Fruit fly (Drosophila melanogaster) whole organism, embryonic: ENCODE results near the gene Ptpmeg2.

Experiments
- Abd-B ChIP-seq: fragments of 200-800 bp; sonication (Bioruptor generic); optimal IDR thresholded peaks from 2 replicates; lab custom pipeline; 2018; ENCODE audit warnings: missing biosample characterization, mild to moderate bottlenecking, missing genetic modification characterization, moderate library complexity
- Ada2b ChIP-seq: fragments of 200-800 bp; sonication (Bioruptor generic); IDR thresholded peaks from 2 replicates; pipeline ENCODE4 v1.3.6; 2022; ENCODE audit warnings: missing biosample characterization, missing genetic modification characterization
- Aef1 ChIP-seq: fragments of 200-800 bp; sonication (Bioruptor generic); IDR thresholded peaks from 3 replicates; pipeline ENCODE4 v1.3.6; 2022; ENCODE audit warnings: missing biosample characterization, missing genetic modification characterization
- Antp ChIP-seq: fragments of 200-800 bp; sonication (Bioruptor generic); optimal IDR thresholded peaks from 3 replicates; lab custom pipeline; 2016; ENCODE audit warnings: missing biosample characterization, missing genetic modification characterization
- C15 ChIP-seq: fragments of 200-800 bp; sonication (Bioruptor generic); IDR thresholded peaks from 3 replicates; pipeline ENCODE4 v1.3.6; 2022; ENCODE audit warnings: missing biosample characterization, missing genetic modification characterization
- CG11247 ChIP-seq: fragments of 200-800 bp; sonication (Bioruptor generic); IDR thresholded peaks from 2 replicates; pipeline ENCODE4 v1.3.6; 2022; ENCODE audit warnings: missing biosample characterization, missing genetic modification characterization
- CG11560 ChIP-seq: fragments of 200-800 bp; sonication (Bioruptor generic); IDR thresholded peaks from 3 replicates; pipeline ENCODE4 v1.3.6; 2022; ENCODE audit warnings: missing biosample characterization, missing genetic modification characterization
- CG12104 ChIP-seq: fragments of 200-800 bp; sonication (Bioruptor generic); optimal IDR thresholded peaks from 3 replicates; lab custom pipeline; 2016; ENCODE audit warnings: missing biosample characterization, missing genetic modification characterization
- CG14667 ChIP-seq: fragments of 200-800 bp; sonication (Bioruptor generic); IDR thresholded peaks from 2 replicates; pipeline ENCODE4 v1.3.6; 2022; ENCODE audit warnings: missing biosample characterization, missing genetic modification characterization
- CG16779 ChIP-seq: fragments of 200-800 bp; sonication (Bioruptor generic); IDR thresholded peaks from 2 replicates; pipeline ENCODE4 v1.3.6; 2022; ENCODE audit warnings: missing biosample characterization, missing genetic modification characterization
- CG30020 ChIP-seq: fragments of 200-800 bp; optimal IDR thresholded peaks from 2 replicates; lab custom pipeline; 2019; ENCODE audit warnings: missing biosample characterization, mild to moderate bottlenecking, missing genetic modification characterization, moderate library complexity
- CG31441 ChIP-seq: fragments of 200-800 bp; sonication (Bioruptor generic); IDR thresholded peaks from 2 replicates; pipeline ENCODE4 v1.3.6; 2022; ENCODE audit warnings: missing biosample characterization, missing genetic modification characterization
- CG33213 ChIP-seq: fragments of 200-800 bp; sonication (Bioruptor generic); optimal IDR thresholded peaks from 3 replicates; lab custom pipeline; 2016; ENCODE audit warnings: missing biosample characterization, missing genetic modification characterization
- CG4328 ChIP-seq: fragments of 200-800 bp; sonication (Bioruptor generic); optimal IDR thresholded peaks from 3 replicates; lab custom pipeline; 2017; ENCODE audit warnings: missing biosample characterization, missing genetic modification reagents, missing genetic modification characterization
- CG4404 ChIP-seq: fragments of 200-800 bp; sonication (Bioruptor generic); IDR thresholded peaks from 2 replicates; pipeline ENCODE4 v1.3.6; 2022; ENCODE audit warnings: missing biosample characterization, missing genetic modification characterization
- CG4820 ChIP-seq: fragments of 200-800 bp; sonication (Bioruptor generic); optimal IDR thresholded peaks from 3 replicates; lab custom pipeline; 2016; ENCODE audit warnings: missing biosample characterization, missing genetic modification characterization
- CG6791 ChIP-seq: fragments of 200-800 bp; sonication (Bioruptor generic); IDR thresholded peaks from 3 replicates; pipeline ENCODE4 v1.3.6; 2022; ENCODE audit warnings: missing biosample characterization, missing genetic modification characterization; ENCODE audit not compliant: partially characterized antibody
- CG9609 ChIP-seq: fragments of 200-800 bp; sonication (Bioruptor generic); optimal IDR thresholded peaks from 3 replicates; lab custom pipeline; 2016; ENCODE audit warnings: missing biosample characterization, missing genetic modification characterization
- CG9817 ChIP-seq: fragments of 200-800 bp; sonication (Bioruptor generic); optimal IDR thresholded peaks from 2 replicates; lab custom pipeline; 2018; ENCODE audit warnings: missing biosample characterization, mild to moderate bottlenecking, missing genetic modification characterization, moderate library complexity
- D19A ChIP-seq: fragments of 200-800 bp; optimal IDR thresholded peaks from 3 replicates; lab custom pipeline; 2019; ENCODE audit warnings: missing biosample characterization, mild to moderate bottlenecking, missing genetic modification characterization, moderate library complexity
- Dbx ChIP-seq: fragments of 200-800 bp; sonication (Bioruptor generic); IDR thresholded peaks from 3 replicates; pipeline ENCODE4 v1.3.6; 2022; ENCODE audit warnings: missing biosample characterization, missing genetic modification characterization
- Dip2 ChIP-seq: fragments of 200-800 bp; sonication (Bioruptor generic); IDR thresholded peaks from 2 replicates; pipeline ENCODE4 v1.3.6; 2022; ENCODE audit warnings: missing biosample characterization, missing genetic modification characterization
- Dref ChIP-seq: fragments of 200-800 bp; sonication (Bioruptor generic); IDR thresholded peaks from 2 replicates; pipeline ENCODE4 v1.3.6; 2022; ENCODE audit warnings: missing biosample characterization, missing genetic modification characterization
- ERR ChIP-seq: fragments of 200-800 bp; sonication (Bioruptor generic); optimal IDR thresholded peaks from 2 replicates; lab custom pipeline; 2016; ENCODE audit warnings: missing biosample characterization, missing genetic modification characterization
- Ets65A ChIP-seq: fragments of 200-800 bp; sonication (Bioruptor generic); peaks from one replicate; lab custom pipeline; 2016; ENCODE audit warnings: missing biosample characterization, missing genetic modification characterization
- Gsc ChIP-seq: fragments of 200-800 bp; sonication (Bioruptor generic); IDR thresholded peaks from 2 replicates; pipeline ENCODE4 v1.3.6; 2022; ENCODE audit warnings: missing biosample characterization, missing genetic modification characterization
- H2.0 ChIP-seq: fragments of 200-800 bp; sonication (Bioruptor generic); IDR thresholded peaks from 2 replicates; pipeline ENCODE4 v1.3.6; 2022; ENCODE audit warnings: missing biosample characterization, missing genetic modification characterization
- Hsf ChIP-seq: fragments of 200-800 bp; sonication (Bioruptor generic); optimal IDR thresholded peaks from 3 replicates; lab custom pipeline; 2016; ENCODE audit warnings: missing biosample characterization, missing genetic modification characterization
- Opbp ChIP-seq: fragments of 200-800 bp; sonication (Bioruptor generic); IDR thresholded peaks from 3 replicates; pipeline ENCODE4 v1.3.6; 2022; ENCODE audit warnings: missing biosample characterization, missing genetic modification characterization; ENCODE audit not compliant: partially characterized antibody
- Sox102F ChIP-seq: fragments of 200-800 bp; sonication (Bioruptor generic); optimal IDR thresholded peaks from 2 replicates; lab custom pipeline; 2018; ENCODE audit warnings: missing biosample characterization, mild to moderate bottlenecking, missing genetic modification characterization, moderate library complexity
- Sry-β ChIP-seq: fragments of 200-800 bp; sonication (Bioruptor generic); optimal IDR thresholded peaks from 2 replicates; lab custom pipeline; 2018; ENCODE audit warnings: missing biosample characterization, mild to moderate bottlenecking, missing genetic modification characterization, moderate library complexity
- Tbp ChIP-seq: fragments of >200 bp; optimal IDR thresholded peaks from 2 replicates; lab custom pipeline; 2018; ENCODE audit warnings: missing biosample characterization, missing genetic modification characterization
- Trl ChIP-seq, 3 experiments: fragments of >200 bp in 2 of 3; fragments of 200-800 bp in 1 of 3; sonication (Bioruptor generic) in 1 of 3; optimal IDR thresholded peaks; 2 replicates in 1 of 3; 3 replicates in 2 of 3; lab custom pipeline; 2016 to 2017; ENCODE audit warnings: missing biosample characterization in 1 of 3, missing genetic modification characterization in 1 of 3
- ato ChIP-seq: fragments of 200-800 bp; sonication (Bioruptor generic); IDR thresholded peaks from 2 replicates; pipeline ENCODE4 v1.3.6; 2022; ENCODE audit warnings: missing biosample characterization, missing genetic modification characterization; ENCODE audit not compliant: partially characterized antibody
- btn ChIP-seq: fragments of 200-800 bp; sonication (Bioruptor generic); optimal IDR thresholded peaks from 2 replicates; lab custom pipeline; 2016; ENCODE audit warnings: missing biosample characterization, missing genetic modification characterization
- da ChIP-seq: fragments of 200-800 bp; sonication (Bioruptor generic); optimal IDR thresholded peaks from 2 replicates; lab custom pipeline; 2016; ENCODE audit warnings: missing biosample characterization, missing genetic modification characterization
- dpn ChIP-seq, 2 experiments: fragments of 200-800 bp; sonication (Bioruptor generic); optimal IDR thresholded peaks; 3 replicates each; lab custom pipeline; 2016; ENCODE audit warnings: missing biosample characterization in 2 of 2, missing genetic modification characterization in 2 of 2
- fru ChIP-seq: fragments of >200 bp; optimal IDR thresholded peaks from 2 replicates; lab custom pipeline; 2017
- grau ChIP-seq: fragments of 200-800 bp; optimal IDR thresholded peaks from 3 replicates; lab custom pipeline; 2019; ENCODE audit warnings: missing biosample characterization, mild to moderate bottlenecking, missing genetic modification characterization, moderate library complexity
- lmd ChIP-seq: fragments of 200-800 bp; sonication (Bioruptor generic); IDR thresholded peaks from 2 replicates; pipeline ENCODE4 v1.3.6; 2022; ENCODE audit warnings: missing biosample characterization, missing genetic modification characterization
- maf-S ChIP-seq: fragments of 200-800 bp; sonication (Bioruptor generic); optimal IDR thresholded peaks from 2 replicates; lab custom pipeline; 2016; ENCODE audit warnings: missing biosample characterization, missing genetic modification characterization
- pnt ChIP-seq: fragments of 200-800 bp; sonication (Bioruptor generic); optimal IDR thresholded peaks from 3 replicates; lab custom pipeline; 2016; ENCODE audit warnings: missing biosample characterization, missing genetic modification characterization
- prd ChIP-seq, 3 experiments: fragments of >200 bp in 2 of 3; fragments of 200-800 bp in 1 of 3; sonication (Bioruptor generic) in 1 of 3; optimal IDR thresholded peaks in 2 of 3; IDR thresholded peaks in 1 of 3; 2 replicates in 2 of 3; 3 replicates in 1 of 3; pipeline versions ENCODE4 v1.3.6 to Lab custom; 2017 to 2022; ENCODE audit warnings: missing biosample characterization in 1 of 3, missing genetic modification characterization in 1 of 3
- ranshi ChIP-seq: fragments of 200-800 bp; sonication (Bioruptor generic); IDR thresholded peaks from 2 replicates; pipeline ENCODE4 v1.3.6; 2022; ENCODE audit warnings: missing biosample characterization, missing genetic modification characterization
- rib ChIP-seq: fragments of 200-800 bp; sonication (Bioruptor generic); IDR thresholded peaks from 2 replicates; pipeline ENCODE4 v1.3.6; 2022; ENCODE audit warnings: missing biosample characterization, missing genetic modification characterization
- ro ChIP-seq: fragments of 200-800 bp; sonication (Bioruptor generic); IDR thresholded peaks from 2 replicates; pipeline ENCODE4 v1.3.6; 2022; ENCODE audit warnings: missing biosample characterization, missing genetic modification characterization
- sr ChIP-seq: fragments of 200-800 bp; sonication (Bioruptor generic); IDR thresholded peaks from 3 replicates; pipeline ENCODE4 v1.3.6; 2022; ENCODE audit warnings: missing biosample characterization, missing genetic modification characterization
- ssp ChIP-seq: fragments of 200-800 bp; sonication (Bioruptor generic); IDR thresholded peaks from 2 replicates; pipeline ENCODE4 v1.3.6; 2022; ENCODE audit warnings: missing biosample characterization, missing genetic modification characterization
- tll ChIP-seq, 2 experiments: fragments of 200-800 bp in 1 of 2; fragments of >200 bp in 1 of 2; sonication (Bioruptor generic) in 1 of 2; optimal IDR thresholded peaks; 2 replicates each; lab custom pipeline; 2017 to 2019; ENCODE audit warnings: missing biosample characterization in 2 of 2, missing genetic modification characterization in 2 of 2, mild to moderate bottlenecking in 1 of 2, moderate library complexity in 1 of 2
- wor ChIP-seq: fragments of 200-800 bp; sonication (Bioruptor generic); IDR thresholded peaks from 2 replicates; pipeline ENCODE4 v1.3.6; 2022; ENCODE audit warnings: missing biosample characterization, missing genetic modification characterization

Ptpmeg2 gene

DNA sequence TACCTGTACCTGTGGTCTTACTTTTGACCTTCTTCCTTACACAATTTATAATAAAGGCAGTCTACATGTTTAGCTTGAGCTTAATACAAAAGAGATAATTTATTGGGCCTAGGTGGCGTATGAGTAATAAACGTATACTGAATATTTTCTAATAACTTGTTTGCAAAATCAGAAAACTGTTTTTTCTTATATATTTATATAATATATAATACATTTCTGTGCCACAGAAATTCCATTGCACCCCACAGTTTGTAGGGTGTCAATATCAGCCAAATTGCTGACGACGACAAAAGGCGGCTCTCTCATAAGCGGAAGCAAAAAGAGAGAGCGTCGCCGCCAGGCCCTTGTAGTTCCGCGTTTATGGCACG is 74.0 kb downstream of the Ptpmeg2 start:
- no peak for TF ChIP-seq CG16779
- TF ChIP-seq ro (GFP tag; lab: Robert Waterston, UW) = no peak
- 0 out of 2 replicates have a peak, but pooled peaks have one; percentile 2 for TF ChIP-seq H2.0 (GFP tag; lab: Robert Waterston, UW)
- no peak for TF ChIP-seq C15
- peak; percentile 5; the same call in 1 of the 2 replicates for TF ChIP-seq ranshi (GFP tag; lab: Robert Waterston, UW)
- TF ChIP-seq CG30020 (tag; lab: Kevin White, UChicago) = no peak
- no peak for TF ChIP-seq Opbp
- TF ChIP-seq lmd (GFP tag; lab: Robert Waterston, UW) = no peak; the same call in 1 of the 2 replicates
- peak in 1 of 2 experiments; percentile 23 for TF ChIP-seq Trl (optimal IDR thresholded peaks at IDR 0.05; lab: Kevin White, UChicago)
- TF ChIP-seq Trl (GFP tag; optimal IDR thresholded peaks at IDR 0.05; lab: Kevin White, UChicago) = no peak
- 0 out of 2 replicates have a peak, but pooled peaks have one; percentile 20 for TF ChIP-seq Gsc (GFP tag; lab: Robert Waterston, UW)
- TF ChIP-seq Sry-β (GFP tag; lab: Kevin White, UChicago) = no peak
- TF ChIP-seq CG11560 = peak; percentile 31; the same call in 1 of the 3 replicates
- no peak for TF ChIP-seq da (GFP tag; lab: Kevin White, UChicago)
- TF ChIP-seq prd (optimal IDR thresholded peaks at IDR 0.05; lab: Kevin White, UChicago) = no peak
- no peak; the same call in 1 of the 3 replicates for TF ChIP-seq prd (GFP tag; IDR thresholded peaks at IDR 0.05; lab: Robert Waterston, UW)
- no peak for TF ChIP-seq sr (GFP tag; lab: Robert Waterston, UW)
- no peak for TF ChIP-seq CG9609 (GFP tag; lab: Kevin White, UChicago)
- no peak for TF ChIP-seq CG4820 (GFP tag; lab: Kevin White, UChicago)
- TF ChIP-seq CG6791 = no peak
- no peak for TF ChIP-seq Dref (GFP tag; lab: Robert Waterston, UW)
- no peak for TF ChIP-seq fru (lab: Kevin White, UChicago)
- TF ChIP-seq CG31441 = no peak; the same call in 1 of the 2 replicates
- peak; percentile 96 for TF ChIP-seq D19A (tag; lab: Kevin White, UChicago)
- no peak for TF ChIP-seq Tbp (GFP tag; lab: Kevin White, UChicago)
- no peak for TF ChIP-seq CG12104
- no peak for TF ChIP-seq Ada2b (GFP tag; lab: Robert Waterston, UW)
- no peak for TF ChIP-seq Hsf
- no peak for TF ChIP-seq Dip2 (GFP tag; lab: Robert Waterston, UW)
- no peak for TF ChIP-seq Abd-B (GFP tag; lab: Kevin White, UChicago)
- no peak; the same call in 1 of the 2 replicates for TF ChIP-seq wor (GFP tag; lab: Robert Waterston, UW)
- TF ChIP-seq CG4328 = no peak
- no peak for TF ChIP-seq tll (GFP tag; optimal IDR thresholded peaks at IDR 0.05; lab: Kevin White, UChicago)
- no peak for TF ChIP-seq CG4404
- no peak for TF ChIP-seq Aef1
- TF ChIP-seq Dbx (GFP tag; lab: Robert Waterston, UW) = no peak
- TF ChIP-seq CG9817 (tag; lab: Kevin White, UChicago) = no peak
- no peak for TF ChIP-seq Antp
- TF ChIP-seq CG14667 (GFP tag; lab: Robert Waterston, UW) = peak; percentile 26
- no peak for TF ChIP-seq pnt (GFP tag; lab: Kevin White, UChicago)

DNA sequence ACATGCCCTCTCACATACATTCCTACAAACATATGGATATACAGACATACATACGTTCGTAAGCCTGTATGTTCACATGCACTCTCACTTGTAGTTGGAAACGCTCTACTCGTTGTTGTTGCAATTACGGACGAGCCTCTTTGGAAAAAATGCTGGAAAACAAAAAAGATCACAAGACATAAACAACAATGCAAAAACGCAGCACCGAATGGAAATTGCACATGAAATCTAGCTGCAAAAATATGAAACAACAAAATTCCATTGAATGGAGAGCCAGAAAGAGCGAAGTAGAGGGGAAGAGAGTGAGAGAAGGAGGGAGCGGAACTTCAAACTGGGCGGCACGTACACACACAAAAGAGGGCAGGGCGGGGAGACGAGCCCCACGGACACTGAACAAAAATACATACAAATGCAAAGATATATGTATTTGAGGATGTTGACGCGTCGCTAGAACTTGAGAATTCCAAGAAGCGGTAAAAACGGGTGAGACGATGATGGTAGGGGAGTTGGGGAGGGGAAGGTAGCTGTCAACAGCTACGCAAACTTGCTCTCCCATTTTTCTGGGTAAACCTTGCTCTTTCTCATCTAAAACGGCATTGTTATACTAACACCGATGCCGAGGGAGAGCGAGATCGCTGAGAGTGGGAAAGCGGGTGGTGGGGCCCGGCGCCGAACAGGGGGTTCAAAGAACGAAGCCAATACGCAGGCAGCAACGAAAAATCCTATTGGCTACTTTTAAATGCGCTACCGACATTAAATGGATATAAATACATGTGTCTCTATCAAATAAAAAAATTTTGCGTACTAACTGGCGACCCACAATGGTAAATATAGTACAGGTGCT is 74.6 kb downstream of the Ptpmeg2 start:
- TF ChIP-seq dpn (GFP tag; optimal IDR thresholded peaks at IDR 0.05; lab: Kevin White, UChicago) (no peak), CG33213 (GFP tag; lab: Kevin White, UChicago) (no peak), CG11247 (GFP tag; lab: Robert Waterston, UW) (peak; percentile 6; the same call in 1 of the 2 replicates), ato (GFP tag; lab: Robert Waterston, UW) (no peak), grau (tag; lab: Kevin White, UChicago) (peak; percentile 44), Trl (optimal IDR thresholded peaks at IDR 0.05; lab: Kevin White, UChicago) (peak; percentile 69 to 91), Trl (GFP tag; optimal IDR thresholded peaks at IDR 0.05; lab: Kevin White, UChicago) (no peak), Sox102F (GFP tag; lab: Kevin White, UChicago) (peak; percentile 36), maf-S (GFP tag; lab: Kevin White, UChicago) (peak; percentile 24), rib (GFP tag; lab: Robert Waterston, UW) (peak; percentile 78; the same call in 1 of the 2 replicates), ERR (GFP tag; lab: Kevin White, UChicago) (peak; percentile 93), Ets65A (GFP tag; lab: Kevin White, UChicago) (peak; percentile 6), Aef1 (no peak; the same call in 2 of the 3 replicates), tll (GFP tag; optimal IDR thresholded peaks at IDR 0.05; lab: Kevin White, UChicago) (no peak), Opbp (peak; percentile 12; the same call in 1 of the 3 replicates), ssp (GFP tag; lab: Robert Waterston, UW) (0 out of 2 replicates have a peak, but pooled peaks have one; percentile 19), btn (GFP tag; lab: Kevin White, UChicago) (no peak)
